Worm (Caenorhabditis elegans) whole organism, early embryonic: Measurements from ENCODE around the gene tag-151.

ENCODE experiments used
- B0310.2 ChIP-seq: sonication (generic microtip); optimal IDR thresholded peaks from 2 replicates; lab custom pipeline; 2016; ENCODE audit warnings: mild to moderate bottlenecking, missing genetic modification characterization, missing compliant biosample characterization
- F13C5.2 ChIP-seq: sonication (generic microtip); optimal IDR thresholded peaks from 2 replicates; lab custom pipeline; 2017; ENCODE audit warnings: mild to moderate bottlenecking, missing genetic modification characterization, inconsistent platforms, missing compliant biosample characterization
- aly-1 ChIP-seq: sonication (generic microtip); optimal IDR thresholded peaks from 2 replicates; lab custom pipeline; 2016; ENCODE audit warnings: missing genetic modification characterization, missing compliant biosample characterization
- ama-1 ChIP-seq: fragments of 150-350 bp; optimal IDR thresholded peaks from 2 replicates; lab custom pipeline; 2014
- ceh-13 ChIP-seq: fragments of 200-800 bp; sonication (Bioruptor generic); optimal IDR thresholded peaks from 2 replicates; lab custom pipeline; 2018; ENCODE audit warnings: mild to moderate bottlenecking, missing genetic modification characterization, missing compliant biosample characterization
- ceh-36 ChIP-seq: sonication (generic microtip); optimal IDR thresholded peaks from 2 replicates; lab custom pipeline; 2016; ENCODE audit warnings: missing genetic modification characterization, inconsistent platforms, missing compliant biosample characterization
- ets-7 ChIP-seq: sonication (generic microtip); optimal IDR thresholded peaks from 2 replicates; lab custom pipeline; 2016; ENCODE audit warnings: missing genotype, missing genetic modification characterization, missing compliant biosample characterization
- flt-1 ChIP-seq: fragments of 200-800 bp; sonication (Bioruptor generic); IDR thresholded peaks from 2 replicates; pipeline ENCODE4 v1.3.6; 2022; ENCODE audit warnings: missing genetic modification characterization, missing compliant biosample characterization
- hmbx-1 ChIP-seq: sonication (generic microtip); optimal IDR thresholded peaks from 2 replicates; lab custom pipeline; 2016; ENCODE audit warnings: mild to moderate bottlenecking, missing genetic modification characterization, missing compliant biosample characterization
- hmg-4 ChIP-seq: fragments of 200-800 bp; sonication (Bioruptor generic); optimal IDR thresholded peaks from 2 replicates; lab custom pipeline; 2018; ENCODE audit warnings: mild to moderate bottlenecking, missing genetic modification characterization, missing compliant biosample characterization
- hnd-1 ChIP-seq: sonication (generic microtip); optimal IDR thresholded peaks from 2 replicates; lab custom pipeline; 2016; ENCODE audit warnings: missing genetic modification characterization, missing compliant biosample characterization
- pes-1 ChIP-seq: fragments of 200-800 bp; sonication (Bioruptor generic); IDR thresholded peaks from 2 replicates; pipeline ENCODE4 v1.3.6; 2022; ENCODE audit warnings: missing genetic modification reagents, missing genetic modification characterization, missing compliant biosample characterization
- scrt-1 ChIP-seq: fragments of 200-800 bp; sonication (Bioruptor generic); IDR thresholded peaks from 2 replicates; pipeline ENCODE4 v1.3.6; 2022; ENCODE audit warnings: missing genetic modification characterization, missing compliant biosample characterization
- sea-1 ChIP-seq: fragments of 200-800 bp; sonication (Bioruptor generic); conservative IDR thresholded peaks from 2 replicates; pipeline ENCODE4 v1.3.6; 2022; ENCODE audit warnings: missing genetic modification characterization, missing compliant biosample characterization
- tbx-11 ChIP-seq: fragments of 200-800 bp; sonication (Bioruptor generic); IDR thresholded peaks from 2 replicates; pipeline ENCODE4 v1.3.6; 2022; ENCODE audit warnings: missing genetic modification characterization, missing compliant biosample characterization
- tbx-37 ChIP-seq: fragments of 200-800 bp; sonication (Bioruptor generic); conservative IDR thresholded peaks from 2 replicates; pipeline ENCODE4 v1.3.6; 2022; ENCODE audit warnings: missing genetic modification reagents, missing genetic modification characterization, missing compliant biosample characterization
- tra-4 ChIP-seq: sonication (generic microtip); optimal IDR thresholded peaks from 2 replicates; lab custom pipeline; 2017; ENCODE audit warnings: missing genetic modification characterization, missing compliant biosample characterization

tag-151 gene

ce11 chrII:4684852-4685251, 25.2 kb upstream of the tag-151 start:
- TF ChIP-seq ets-7 (tag; lab: Kevin White, UChicago): no peak
- TF ChIP-seq flt-1 (GFP tag; lab: Robert Waterston, UW): no peak
- TF ChIP-seq scrt-1 (GFP tag; lab: Robert Waterston, UW): no peak

ce11 chrII:4686941-4687340, 23.1 kb upstream of the tag-151 start, which contains the start of gene sre-39:
TSS of gene sre-39 (plus strand) at chrII:4687241.
- TF ChIP-seq ama-1 (lab: Kevin White, UChicago) (no peak), hmbx-1 (tag; lab: Kevin White, UChicago) (no peak), tbx-37 (GFP tag; lab: Robert Waterston, UW) (no peak), sea-1 (GFP tag; lab: Robert Waterston, UW) (no peak), tbx-11 (no peak), scrt-1 (GFP tag; lab: Robert Waterston, UW) (no peak)

ce11 chrII:4689477-4689876, 20.6 kb upstream of the tag-151 start, which contains the start of gene F10G7.12:
TSS of gene F10G7.12 (plus strand) at chrII:4689777.
- TF ChIP-seq tbx-11 (no peak), hnd-1 (no peak), F13C5.2 (no peak), ceh-36 (tag; lab: Kevin White, UChicago) (no peak), B0310.2 (tag; lab: Kevin White, UChicago) (no peak), ama-1 (lab: Kevin White, UChicago) (no peak), flt-1 (GFP tag; lab: Robert Waterston, UW) (no peak), tra-4 (tag; lab: Kevin White, UChicago) (no peak), ceh-13 (GFP tag; lab: Kevin White, UChicago) (no peak), pes-1 (GFP tag; lab: Robert Waterston, UW) (no peak), hmbx-1 (tag; lab: Kevin White, UChicago) (no peak), ets-7 (tag; lab: Kevin White, UChicago) (no peak), sea-1 (GFP tag; lab: Robert Waterston, UW) (no peak), tbx-37 (GFP tag; lab: Robert Waterston, UW) (no peak)

- TF ChIP-seq tbx-11 (no peak), aly-1 (tag; lab: Kevin White, UChicago) (no peak), ama-1 (lab: Kevin White, UChicago) (no peak), ets-7 (tag; lab: Kevin White, UChicago) (no peak), tbx-37 (GFP tag; lab: Robert Waterston, UW) (no peak), pes-1 (GFP tag; lab: Robert Waterston, UW) (no peak), hnd-1 (no peak), B0310.2 (tag; lab: Kevin White, UChicago) (no peak), scrt-1 (GFP tag; lab: Robert Waterston, UW) (no peak), tra-4 (tag; lab: Kevin White, UChicago) (no peak), F13C5.2 (no peak), hmg-4 (no peak), sea-1 (GFP tag; lab: Robert Waterston, UW) (no peak), hmbx-1 (tag; lab: Kevin White, UChicago) (no peak), flt-1 (GFP tag; lab: Robert Waterston, UW) (no peak), ceh-36 (tag; lab: Kevin White, UChicago) (no peak), ceh-13 (GFP tag; lab: Kevin White, UChicago) (no peak)
Measured at ce11 chrII:4693129-4693528, 16.9 kb upstream of the tag-151 start, which contains the start of gene F10G7.5. TSS of gene F10G7.5 (plus strand) at chrII:4693414.

- no peak for TF ChIP-seq B0310.2 (tag; lab: Kevin White, UChicago)
- no peak for TF ChIP-seq hmbx-1 (tag; lab: Kevin White, UChicago)
- TF ChIP-seq ceh-36 (tag; lab: Kevin White, UChicago): no peak
- no peak for TF ChIP-seq flt-1 (GFP tag; lab: Robert Waterston, UW)
- TF ChIP-seq hmg-4: no peak
- no peak for TF ChIP-seq tra-4 (tag; lab: Kevin White, UChicago)
- no peak for TF ChIP-seq tbx-37 (GFP tag; lab: Robert Waterston, UW)
- TF ChIP-seq aly-1 (tag; lab: Kevin White, UChicago): no peak
- TF ChIP-seq ama-1 (lab: Kevin White, UChicago): no peak
- no peak for TF ChIP-seq pes-1 (GFP tag; lab: Robert Waterston, UW)
- no peak for TF ChIP-seq ceh-13 (GFP tag; lab: Kevin White, UChicago)
- TF ChIP-seq hnd-1: no peak
Measured at ce11 chrII:4696055-4696454, 14.0 kb upstream of the tag-151 start.

ce11 chrII:4698266-4698771, 11.8 kb upstream of the tag-151 start, which contains the start of the genes rpn-5 and scc-1:
TSS of gene rpn-5 (minus strand) at chrII:4698427.
TSS of gene scc-1 (plus strand) at chrII:4698721.
- TF ChIP-seq ets-7 (tag; lab: Kevin White, UChicago) (no peak), hmbx-1 (tag; lab: Kevin White, UChicago) (no peak), ceh-36 (tag; lab: Kevin White, UChicago) (no peak), pes-1 (GFP tag; lab: Robert Waterston, UW) (no peak), tbx-37 (GFP tag; lab: Robert Waterston, UW) (no peak), hnd-1 (no peak), scrt-1 (GFP tag; lab: Robert Waterston, UW) (no peak), tra-4 (tag; lab: Kevin White, UChicago) (no peak), hmg-4 (no peak), F13C5.2 (no peak), aly-1 (tag; lab: Kevin White, UChicago) (no peak), sea-1 (GFP tag; lab: Robert Waterston, UW) (no peak), flt-1 (GFP tag; lab: Robert Waterston, UW) (no peak), B0310.2 (tag; lab: Kevin White, UChicago) (no peak), ceh-13 (GFP tag; lab: Kevin White, UChicago) (no peak), tbx-11 (no peak), ama-1 (lab: Kevin White, UChicago) (no peak)

ce11 chrII:4701482-4702119, 8.5 kb upstream of the tag-151 start, which contains the start of gene unc-85:
TSS of gene unc-85 (plus strand) at chrII:4702069.
- TF ChIP-seq tbx-11: peak; percentile 68
- peak; percentile 78 for TF ChIP-seq hmg-4
- TF ChIP-seq F13C5.2: peak; percentile 81
- TF ChIP-seq ets-7 (tag; lab: Kevin White, UChicago): peak; percentile 58
- TF ChIP-seq pes-1 (GFP tag; lab: Robert Waterston, UW): peak; percentile 79
- TF ChIP-seq tbx-37 (GFP tag; lab: Robert Waterston, UW): peak; percentile 45; the same call in 1 of the 2 replicates
- peak; percentile 65; the same call in 1 of the 2 replicates for TF ChIP-seq sea-1 (GFP tag; lab: Robert Waterston, UW)
- peak; percentile 25 for TF ChIP-seq hnd-1
- TF ChIP-seq B0310.2 (tag; lab: Kevin White, UChicago): peak; percentile 18
- peak; percentile 63 for TF ChIP-seq flt-1 (GFP tag; lab: Robert Waterston, UW)
- peak; percentile 71 for TF ChIP-seq scrt-1 (GFP tag; lab: Robert Waterston, UW)
- TF ChIP-seq aly-1 (tag; lab: Kevin White, UChicago): peak; percentile 44
